Worm (Caenorhabditis elegans) whole organism, young adult: ENCODE data around the gene icl-1.

ENCODE experiments used
- B0035.1 ChIP-seq: sonication (generic microtip); optimal IDR thresholded peaks from 2 replicates; lab custom pipeline; 2016; ENCODE audit warnings: missing genetic modification characterization, mild to moderate bottlenecking, missing compliant biosample characterization, missing genotype, missing genetic modification reagents
- ama-1 ChIP-seq, 3 experiments: fragments of 150-350 bp in 1 of 3; sonication (generic microtip) in 2 of 3; optimal IDR thresholded peaks; 2 replicates each; lab custom pipeline; 2014 to 2018; ENCODE audit warnings: missing biosample characterization in 2 of 3, missing genetic modification characterization in 2 of 3, missing genetic modification reagents in 2 of 3
- atf-7 ChIP-seq: sonication (generic microtip); optimal IDR thresholded peaks from 2 replicates; lab custom pipeline; 2017; ENCODE audit warnings: mild to moderate bottlenecking, missing genetic modification characterization, missing compliant biosample characterization
- attf-5 ChIP-seq: fragments of 200-800 bp; sonication (Bioruptor generic); optimal IDR thresholded peaks from 2 replicates; lab custom pipeline; 2018; ENCODE audit warnings: mild to moderate bottlenecking, missing genetic modification characterization, missing compliant biosample characterization
- efl-1 ChIP-seq: fragments of 150-350 bp; optimal IDR thresholded peaks from 2 replicates; lab custom pipeline; 2014; ENCODE audit warnings: missing biosample characterization, missing genetic modification reagents, missing genetic modification characterization
- him-1 ChIP-seq: sonication (generic microtip); optimal IDR thresholded peaks from 2 replicates; lab custom pipeline; 2016; ENCODE audit warnings: missing genotype, missing genetic modification reagents, missing genetic modification characterization, missing compliant biosample characterization
- lin-35 ChIP-seq, 3 experiments: fragments of 150-350 bp in 2 of 3; sonication (generic microtip) in 1 of 3; optimal IDR thresholded peaks; 2 replicates each; lab custom pipeline; 2014 to 2018; ENCODE audit warnings: missing biosample characterization in 3 of 3, missing genetic modification characterization in 3 of 3, missing genetic modification reagents in 3 of 3
- nhr-80 ChIP-seq: sonication (generic microtip); optimal IDR thresholded peaks from 2 replicates; lab custom pipeline; 2016; ENCODE audit warnings: missing genetic modification characterization, missing compliant biosample characterization
- ztf-25 ChIP-seq: fragments of 200-800 bp; sonication (Bioruptor generic); IDR thresholded peaks from 2 replicates; pipeline ENCODE4 v1.3.6; 2022; ENCODE audit warnings: missing genetic modification reagents, missing genetic modification characterization, missing compliant biosample characterization
- ztf-6 ChIP-seq: fragments of 200-800 bp; sonication (Bioruptor generic); IDR thresholded peaks from 2 replicates; pipeline ENCODE4 v1.3.6; 2022; ENCODE audit warnings: missing genetic modification reagents, missing genetic modification characterization, missing compliant biosample characterization

ce11 chrV:682031-682430 lies 45.8 kb downstream of the icl-1 start, which contains the start of gene srx-23:
- TF ChIP-seq lin-35 (GFP tag; optimal IDR thresholded peaks at IDR 0.05; lab: Kevin White, UChicago) (no peak), B0035.1 (no peak), efl-1 (GFP tag; lab: Kevin White, UChicago) (no peak), ama-1 (optimal IDR thresholded peaks at IDR 0.05; lab: Kevin White, UChicago) (no peak), ama-1 (GFP tag; optimal IDR thresholded peaks at IDR 0.05; lab: Kevin White, UChicago) (no peak), nhr-80 (tag; lab: Kevin White, UChicago) (no peak), him-1 (tag; lab: Kevin White, UChicago) (no peak), atf-7 (no peak), ztf-6 (GFP tag; lab: Robert Waterston, UW) (no peak), attf-5 (GFP tag; lab: Kevin White, UChicago) (no peak), ztf-25 (GFP tag; lab: Robert Waterston, UW) (no peak)
